Worm (Caenorhabditis elegans): ENCODE measurements around the gene ddo-1.

ddo-1 gene

ce11 chrV:17755592-17755991, 21.4 kb downstream of the ddo-1 start, which contains the start of gene pgp-9:
pgp-9 (plus strand) TSS chrV:17755892.
- TF ChIP-seq C16A3.4 (tag; optimal IDR thresholded peaks at IDR 0.05): no peak
- TF ChIP-seq ceh-63 (GFP tag; optimal IDR thresholded peaks at IDR 0.05): no peak
- no peak for TF ChIP-seq pag-3 (tag; optimal IDR thresholded peaks at IDR 0.05; ENCODE audit: borderline replicate concordance, insufficient read depth)
- no peak for TF ChIP-seq nhr-11 (tag; optimal IDR thresholded peaks at IDR 0.05)
- TF ChIP-seq ces-1 (GFP tag; optimal IDR thresholded peaks at IDR 0.05): no peak
- TF ChIP-seq egl-13 (tag; optimal IDR thresholded peaks at IDR 0.05): no peak
- TF ChIP-seq swsn-7 (tag; optimal IDR thresholded peaks at IDR 0.05): no peak
- TF ChIP-seq vab-15 (tag; optimal IDR thresholded peaks at IDR 0.05): no peak
- no peak for TF ChIP-seq unc-62 (GFP tag; optimal IDR thresholded peaks at IDR 0.05)
- TF ChIP-seq nhr-237 (tag; optimal IDR thresholded peaks at IDR 0.05): no peak
- no peak for TF ChIP-seq ceh-88 (GFP tag; IDR thresholded peaks at IDR 0.05)
- TF ChIP-seq dpl-1 (GFP tag; optimal IDR thresholded peaks at IDR 0.05): no peak
- TF ChIP-seq fkh-10 (GFP tag; optimal IDR thresholded peaks at IDR 0.05): no peak
- no peak for TF ChIP-seq unc-98 (GFP tag; IDR thresholded peaks at IDR 0.05)
- no peak for TF ChIP-seq dsc-1 (tag; optimal IDR thresholded peaks at IDR 0.05)
- no peak for TF ChIP-seq xbp-1 (tag; optimal IDR thresholded peaks at IDR 0.05)
- TF ChIP-seq elt-2 (tag; optimal IDR thresholded peaks at IDR 0.05): no peak
- no peak for TF ChIP-seq C34B4.2 (tag; optimal IDR thresholded peaks at IDR 0.05)
- TF ChIP-seq nhr-77 (tag; optimal IDR thresholded peaks at IDR 0.05): no peak
- TF ChIP-seq tbx-2 (tag; optimal IDR thresholded peaks at IDR 0.05): no peak

- TF ChIP-seq elt-2 (tag; optimal IDR thresholded peaks at IDR 0.05) (peak; percentile 52), efl-1 (optimal IDR thresholded peaks at IDR 0.05) (no peak), efl-1 (GFP tag; optimal IDR thresholded peaks at IDR 0.05 in 1 of 2) (no peak), vab-15 (tag; optimal IDR thresholded peaks at IDR 0.05) (no peak), tlp-1 (tag; optimal IDR thresholded peaks at IDR 0.05) (peak; percentile 32), ets-5 (GFP tag; IDR thresholded peaks at IDR 0.05) (no peak), hlh-4 (tag; optimal IDR thresholded peaks at IDR 0.05) (no peak), mab-9 (GFP tag; IDR thresholded peaks at IDR 0.05) (no peak)
Observed at ce11 chrV:17754999-17755398, 22.0 kb downstream of the ddo-1 start.

- TF ChIP-seq lin-14 (GFP tag; optimal IDR thresholded peaks at IDR 0.05) (peak; percentile 39), elt-2 (tag; optimal IDR thresholded peaks at IDR 0.05) (peak; percentile 71), hlh-17 (GFP tag; optimal IDR thresholded peaks at IDR 0.05; ENCODE audit: borderline replicate concordance) (no peak), nhr-84 (tag; optimal IDR thresholded peaks at IDR 0.05) (no peak), fos-1 (tag; optimal IDR thresholded peaks at IDR 0.05) (no peak), lin-13 (GFP tag; optimal IDR thresholded peaks at IDR 0.05) (no peak), blmp-1 (tag; optimal IDR thresholded peaks at IDR 0.05) (no peak), nhr-20 (tag; optimal IDR thresholded peaks at IDR 0.05) (peak; percentile 7), lin-35 (GFP tag; optimal IDR thresholded peaks at IDR 0.05) (peak in 1 of 2 experiments; percentile 1), nhr-11 (tag; optimal IDR thresholded peaks at IDR 0.05) (no peak), unc-86 (tag; optimal IDR thresholded peaks at IDR 0.05) (no peak), nhr-76 (tag; optimal IDR thresholded peaks at IDR 0.05) (no peak), tlp-1 (tag; optimal IDR thresholded peaks at IDR 0.05) (no peak), tbx-2 (tag; optimal IDR thresholded peaks at IDR 0.05) (no peak), pqm-1 (tag; optimal IDR thresholded peaks at IDR 0.05) (no peak), hlh-4 (tag; optimal IDR thresholded peaks at IDR 0.05) (no peak)
Observed at ce11 chrV:17752340-17752739, 24.7 kb downstream of the ddo-1 start.

ce11 chrV:17749181-17749580, 27.8 kb downstream of the ddo-1 start, which contains the start of gene R12G8.1:
R12G8.1 (minus strand) TSS chrV:17749243.
- no peak for TF ChIP-seq nhr-47 (tag; optimal IDR thresholded peaks at IDR 0.05)
- no peak for TF ChIP-seq efl-3 (GFP tag; optimal IDR thresholded peaks at IDR 0.05)
- TF ChIP-seq lsy-2 (tag; optimal IDR thresholded peaks at IDR 0.05): peak in 1 of 2 experiments; percentile 1
- TF ChIP-seq Y116A8C.19 (tag; optimal IDR thresholded peaks at IDR 0.05; ENCODE audit: borderline replicate concordance): no peak
- no peak for TF ChIP-seq efl-1 (optimal IDR thresholded peaks at IDR 0.05)
- peak in 1 of 2 experiments; percentile 74 for TF ChIP-seq efl-1 (GFP tag; optimal IDR thresholded peaks at IDR 0.05 in 1 of 2)
- TF ChIP-seq sptf-1 (tag; optimal IDR thresholded peaks at IDR 0.05): no peak
- peak; percentile 89 for TF ChIP-seq fkh-10 (GFP tag; optimal IDR thresholded peaks at IDR 0.05)
- TF ChIP-seq lin-14 (GFP tag; optimal IDR thresholded peaks at IDR 0.05): peak; percentile 78
- TF ChIP-seq lir-3 (tag; optimal IDR thresholded peaks at IDR 0.05; ENCODE audit: poor library complexity): no peak
- no peak for TF ChIP-seq hlh-4 (tag; optimal IDR thresholded peaks at IDR 0.05)
- no peak for TF ChIP-seq alr-1 (tag; optimal IDR thresholded peaks at IDR 0.05; ENCODE audit: borderline replicate concordance)
- TF ChIP-seq ceh-8 (GFP tag; optimal IDR thresholded peaks at IDR 0.05): no peak
- TF ChIP-seq nhr-71 (tag; optimal IDR thresholded peaks at IDR 0.05): peak; percentile 51
- TF ChIP-seq sup-37 (GFP tag; optimal IDR thresholded peaks at IDR 0.05): no peak
- no peak for TF ChIP-seq nhr-11 (tag; optimal IDR thresholded peaks at IDR 0.05)
- TF ChIP-seq ces-1 (GFP tag; optimal IDR thresholded peaks at IDR 0.05): peak; percentile 66
- TF ChIP-seq sox-4 (tag; optimal IDR thresholded peaks at IDR 0.05): no peak
